Fruit fly (Drosophila melanogaster) whole organism, embryonic: ENCODE data around the gene CG42674.

Experiments used
- Adf1 ChIP-seq: fragments of 200-800 bp; sonication (Bioruptor generic); IDR thresholded peaks from 2 replicates; pipeline ENCODE4 v1.3.6; 2022; ENCODE audit warnings: missing biosample characterization, missing genetic modification characterization
- Antp ChIP-seq: fragments of 200-800 bp; sonication (Bioruptor generic); optimal IDR thresholded peaks from 3 replicates; lab custom pipeline; 2016; ENCODE audit warnings: missing biosample characterization, missing genetic modification characterization
- B-H2 ChIP-seq: fragments of 200-800 bp; sonication (Bioruptor generic); optimal IDR thresholded peaks from 2 replicates; lab custom pipeline; 2018; ENCODE audit warnings: missing biosample characterization, mild to moderate bottlenecking, missing genetic modification characterization
- CG10209 ChIP-seq: fragments of 200-800 bp; sonication (Bioruptor generic); optimal IDR thresholded peaks from 3 replicates; lab custom pipeline; 2017; ENCODE audit warnings: missing biosample characterization, mild to moderate bottlenecking, missing genetic modification characterization, missing genetic modification reagents
- CG1024 ChIP-seq: fragments of 200-800 bp; sonication (Bioruptor generic); IDR thresholded peaks from 2 replicates; pipeline ENCODE4 v1.3.6; 2022; ENCODE audit warnings: missing biosample characterization, missing genetic modification characterization
- CG10565 ChIP-seq: fragments of 200-800 bp; sonication (Bioruptor generic); optimal IDR thresholded peaks from 3 replicates; lab custom pipeline; 2016; ENCODE audit warnings: missing biosample characterization, mild to moderate bottlenecking, missing genetic modification characterization
- CG12391 ChIP-seq: fragments of 200-800 bp; sonication (Bioruptor generic); optimal IDR thresholded peaks from 3 replicates; lab custom pipeline; 2018; ENCODE audit warnings: missing biosample characterization, mild to moderate bottlenecking, missing genetic modification characterization, moderate library complexity
- CG14441 ChIP-seq: fragments of 200-800 bp; sonication (Bioruptor generic); IDR thresholded peaks from 2 replicates; pipeline ENCODE4 v1.3.6; 2022; ENCODE audit warnings: missing biosample characterization, missing genetic modification characterization
- CG1529 ChIP-seq: fragments of 200-800 bp; sonication (Bioruptor generic); optimal IDR thresholded peaks from 3 replicates; lab custom pipeline; 2018; ENCODE audit warnings: missing biosample characterization, missing genetic modification characterization
- CG17361 ChIP-seq: fragments of 200-800 bp; sonication (Bioruptor generic); IDR thresholded peaks from 3 replicates; pipeline ENCODE4 v1.3.6; 2022; ENCODE audit warnings: missing biosample characterization, missing genetic modification characterization
- CG18476 ChIP-seq: fragments of 200-800 bp; sonication (Bioruptor generic); optimal IDR thresholded peaks from 2 replicates; lab custom pipeline; 2016; ENCODE audit warnings: missing biosample characterization, mild to moderate bottlenecking, missing genetic modification characterization
- CG2116 ChIP-seq: fragments of 200-800 bp; sonication (Bioruptor generic); optimal IDR thresholded peaks from 3 replicates; lab custom pipeline; 2018; ENCODE audit warnings: missing biosample characterization, mild to moderate bottlenecking, missing genetic modification characterization
- CG3995 ChIP-seq: fragments of 200-800 bp; sonication (Bioruptor generic); optimal IDR thresholded peaks from 3 replicates; lab custom pipeline; 2016; ENCODE audit warnings: missing biosample characterization, missing genetic modification characterization
- CG6254 ChIP-seq: fragments of 200-800 bp; sonication (Bioruptor generic); optimal IDR thresholded peaks from 3 replicates; lab custom pipeline; 2017; ENCODE audit warnings: mild to moderate bottlenecking, missing biosample characterization, missing genetic modification reagents, missing genetic modification characterization
- CG7372 ChIP-seq: fragments of 200-800 bp; sonication (Bioruptor generic); IDR thresholded peaks from 2 replicates; pipeline ENCODE4 v1.3.6; 2022; ENCODE audit warnings: missing biosample characterization, missing genetic modification characterization
- CG7839 ChIP-seq: fragments of 200-800 bp; sonication (Bioruptor generic); optimal IDR thresholded peaks from 3 replicates; lab custom pipeline; 2018; ENCODE audit warnings: missing biosample characterization, mild to moderate bottlenecking, missing genetic modification characterization, moderate library complexity
- CG7963 ChIP-seq: fragments of 200-800 bp; sonication (Bioruptor generic); IDR thresholded peaks from 3 replicates; pipeline ENCODE4 v1.3.6; 2022; ENCODE audit warnings: missing biosample characterization, missing genetic modification characterization; ENCODE audit not compliant: partially characterized antibody
- CTCF ChIP-seq: fragments of 200-800 bp; sonication (Bioruptor generic); optimal IDR thresholded peaks from 2 replicates; lab custom pipeline; 2017; ENCODE audit warnings: missing biosample characterization, mild to moderate bottlenecking, missing genetic modification characterization, moderate library complexity
- Chrac-16 ChIP-seq: fragments of 200-800 bp; sonication (Bioruptor generic); optimal IDR thresholded peaks from 3 replicates; lab custom pipeline; 2016; ENCODE audit warnings: missing biosample characterization, missing genetic modification characterization
- Dip2 ChIP-seq: fragments of 200-800 bp; sonication (Bioruptor generic); IDR thresholded peaks from 2 replicates; pipeline ENCODE4 v1.3.6; 2022; ENCODE audit warnings: missing biosample characterization, missing genetic modification characterization
- Dip3 ChIP-seq: fragments of 200-800 bp; sonication (Bioruptor generic); optimal IDR thresholded peaks from 3 replicates; lab custom pipeline; 2016; ENCODE audit warnings: missing biosample characterization, missing genetic modification characterization
- Doc2 ChIP-seq: fragments of 200-800 bp; sonication (Bioruptor generic); IDR thresholded peaks from 2 replicates; pipeline ENCODE4 v1.3.6; 2022; ENCODE audit warnings: missing biosample characterization, missing genetic modification characterization
- ERR ChIP-seq: fragments of 200-800 bp; sonication (Bioruptor generic); optimal IDR thresholded peaks from 2 replicates; lab custom pipeline; 2016; ENCODE audit warnings: missing biosample characterization, missing genetic modification characterization
- Ets97D ChIP-seq: fragments of 200-800 bp; sonication (Bioruptor generic); optimal IDR thresholded peaks from 3 replicates; lab custom pipeline; 2016; ENCODE audit warnings: missing biosample characterization, missing genetic modification characterization
- Gug ChIP-seq: fragments of 200-800 bp; sonication (Bioruptor generic); IDR thresholded peaks from 4 replicates; pipeline ENCODE4 v1.3.6; 2022; ENCODE audit warnings: missing biosample characterization, missing genetic modification characterization
- HHEX ChIP-seq: fragments of 200-800 bp; sonication (Bioruptor generic); optimal IDR thresholded peaks from 3 replicates; lab custom pipeline; 2017; ENCODE audit warnings: missing biosample characterization, mild to moderate bottlenecking, missing genetic modification characterization, missing genetic modification reagents
- HLHmδ ChIP-seq: fragments of 200-800 bp; sonication (Bioruptor generic); optimal IDR thresholded peaks from 2 replicates; lab custom pipeline; 2018; ENCODE audit warnings: missing biosample characterization, mild to moderate bottlenecking, missing genetic modification characterization, moderate library complexity
- Hr78 ChIP-seq, 2 experiments: fragments of 200-800 bp in 1 of 2; fragments of >200 bp in 1 of 2; sonication (Bioruptor generic) in 1 of 2; optimal IDR thresholded peaks; 2 replicates each; lab custom pipeline; 2017 to 2019; ENCODE audit warnings: missing biosample characterization in 2 of 2, missing genetic modification characterization in 2 of 2, mild to moderate bottlenecking in 1 of 2, moderate library complexity in 1 of 2
- Kr ChIP-seq: fragments of 200-800 bp; sonication (Bioruptor generic); optimal IDR thresholded peaks from 2 replicates; lab custom pipeline; 2017; ENCODE audit warnings: missing biosample characterization, mild to moderate bottlenecking, missing genetic modification characterization
- NFAT ChIP-seq: fragments of 200-800 bp; sonication (Bioruptor generic); IDR thresholded peaks from 2 replicates; pipeline ENCODE4 v1.3.6; 2022; ENCODE audit warnings: missing biosample characterization, missing genetic modification characterization
- NfI ChIP-seq: fragments of 200-800 bp; sonication (Bioruptor generic); optimal IDR thresholded peaks from 3 replicates; lab custom pipeline; 2018; ENCODE audit warnings: missing biosample characterization, mild to moderate bottlenecking, missing genetic modification characterization, moderate library complexity
- Sin3A ChIP-seq: fragments of >200 bp; optimal IDR thresholded peaks from 2 replicates; lab custom pipeline; 2018
- Spps ChIP-seq: fragments of 200-800 bp; sonication (Bioruptor generic); optimal IDR thresholded peaks from 2 replicates; lab custom pipeline; 2018; ENCODE audit warnings: missing biosample characterization, mild to moderate bottlenecking, missing genetic modification characterization
- Tbp ChIP-seq: fragments of >200 bp; optimal IDR thresholded peaks from 2 replicates; lab custom pipeline; 2018; ENCODE audit warnings: missing biosample characterization, missing genetic modification characterization
- aop ChIP-seq: fragments of 200-800 bp; sonication (Bioruptor generic); IDR thresholded peaks from 2 replicates; pipeline ENCODE4 v1.3.6; 2022; ENCODE audit warnings: missing biosample characterization, missing genetic modification characterization
- cad ChIP-seq: fragments of >200 bp; optimal IDR thresholded peaks from 2 replicates; lab custom pipeline; 2017; ENCODE audit warnings: missing biosample characterization, missing genetic modification characterization
- chif ChIP-seq, 2 experiments: fragments of 200-800 bp; sonication (Bioruptor generic); optimal IDR thresholded peaks; 3 replicates each; lab custom pipeline; 2016; ENCODE audit warnings: missing biosample characterization in 2 of 2, missing genetic modification characterization in 2 of 2
- da ChIP-seq: fragments of 200-800 bp; sonication (Bioruptor generic); optimal IDR thresholded peaks from 2 replicates; lab custom pipeline; 2016; ENCODE audit warnings: missing biosample characterization, missing genetic modification characterization
- dm ChIP-seq: fragments of 200-800 bp; sonication (Bioruptor generic); optimal IDR thresholded peaks from 3 replicates; lab custom pipeline; 2016; ENCODE audit warnings: missing biosample characterization, missing genetic modification characterization
- ems ChIP-seq: fragments of 200-800 bp; sonication (Bioruptor generic); optimal IDR thresholded peaks from 3 replicates; lab custom pipeline; 2016; ENCODE audit warnings: missing biosample characterization, missing genetic modification characterization
- ftz-f1 ChIP-seq: fragments of 200-800 bp; sonication (Bioruptor generic); optimal IDR thresholded peaks from 2 replicates; lab custom pipeline; 2016; ENCODE audit warnings: missing biosample characterization, missing genetic modification characterization
- grau ChIP-seq: fragments of 200-800 bp; optimal IDR thresholded peaks from 3 replicates; lab custom pipeline; 2019; ENCODE audit warnings: missing biosample characterization, mild to moderate bottlenecking, missing genetic modification characterization, moderate library complexity
- gsb ChIP-seq: fragments of 200-800 bp; sonication (Bioruptor generic); IDR thresholded peaks from 2 replicates; pipeline ENCODE4 v1.3.6; 2022; ENCODE audit warnings: missing biosample characterization, missing genetic modification characterization
- gsb-n ChIP-seq: fragments of 200-800 bp; sonication (Bioruptor generic); optimal IDR thresholded peaks from 3 replicates; lab custom pipeline; 2018; ENCODE audit warnings: missing biosample characterization, mild to moderate bottlenecking, missing genetic modification characterization
- jumu ChIP-seq: fragments of 200-800 bp; sonication (Bioruptor generic); optimal IDR thresholded peaks from 3 replicates; lab custom pipeline; 2016; ENCODE audit warnings: missing biosample characterization, missing genetic modification characterization
- mam ChIP-seq: fragments of 200-800 bp; sonication (Bioruptor generic); optimal IDR thresholded peaks from 3 replicates; lab custom pipeline; 2016; ENCODE audit warnings: missing biosample characterization, missing genetic modification characterization
- pan ChIP-seq, 4 experiments: fragments of >200 bp in 3 of 4; fragments of 200-800 bp in 1 of 4; sonication (Bioruptor generic) in 1 of 4; optimal IDR thresholded peaks in 3 of 4; IDR thresholded peaks in 1 of 4; 2 replicates each; pipeline versions ENCODE4 v1.3.6 to Lab custom; 2017 to 2022; ENCODE audit warnings: missing biosample characterization in 2 of 4, missing genetic modification characterization in 2 of 4, mixed read lengths in 1 of 4
- psq ChIP-seq: fragments of 200-800 bp; sonication (Bioruptor generic); optimal IDR thresholded peaks from 2 replicates; lab custom pipeline; 2017; ENCODE audit warnings: missing biosample characterization, missing genetic modification characterization
- rib ChIP-seq: fragments of 200-800 bp; sonication (Bioruptor generic); IDR thresholded peaks from 2 replicates; pipeline ENCODE4 v1.3.6; 2022; ENCODE audit warnings: missing biosample characterization, missing genetic modification characterization
- tup ChIP-seq: fragments of 200-800 bp; sonication (Bioruptor generic); optimal IDR thresholded peaks from 2 replicates; lab custom pipeline; 2016; ENCODE audit warnings: missing biosample characterization, mild to moderate bottlenecking, missing genetic modification characterization, moderate library complexity
- unc-4 ChIP-seq: fragments of 200-800 bp; sonication (Bioruptor generic); IDR thresholded peaks from 2 replicates; pipeline ENCODE4 v1.3.6; 2022; ENCODE audit warnings: missing biosample characterization, missing genetic modification characterization; ENCODE audit not compliant: partially characterized antibody
- vvl ChIP-seq: fragments of 200-800 bp; sonication (Bioruptor generic); IDR thresholded peaks from 2 replicates; pipeline ENCODE4 v1.3.6; 2022; ENCODE audit warnings: missing biosample characterization, missing genetic modification characterization

The CG42674 gene

DNA sequence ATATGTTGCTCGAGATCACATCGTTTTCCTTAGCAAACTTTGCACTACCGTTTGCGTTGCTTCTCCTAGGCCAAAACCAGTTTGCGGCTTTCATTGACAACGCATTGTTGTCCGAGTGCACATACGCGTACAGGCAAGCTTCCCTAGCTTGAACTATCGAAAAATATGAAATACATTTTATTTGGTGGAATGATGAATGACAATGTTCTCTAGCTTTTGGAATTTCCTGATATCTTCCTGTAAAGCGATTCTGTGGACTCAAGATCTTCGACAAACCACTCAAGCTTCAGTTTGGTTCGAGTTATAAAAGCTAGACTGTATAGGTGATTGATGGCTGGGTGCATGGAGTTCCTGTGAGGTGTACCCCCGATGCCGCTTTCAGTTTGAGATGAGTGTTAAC lies 2.2 kb downstream of the CG42674 start (continued):
- peak; percentile 74 for TF ChIP-seq CG7839
- peak; percentile 95 for TF ChIP-seq grau
- no peak for TF ChIP-seq cad (GFP tag; lab: Kevin White, UChicago)
- TF ChIP-seq Dip2 (GFP tag; lab: Robert Waterston, UW) = no peak
- no peak for TF ChIP-seq Kr (GFP tag; lab: Kevin White, UChicago)
- TF ChIP-seq gsb = no peak
- TF ChIP-seq CG7372 (GFP tag; lab: Robert Waterston, UW) = no peak; the same call in 1 of the 2 replicates
- peak; percentile 40 for TF ChIP-seq Spps (tag; lab: Kevin White, UChicago)
- TF ChIP-seq CG7963 (GFP tag; lab: Robert Waterston, UW) = no peak
- no peak for TF ChIP-seq B-H2 (GFP tag; lab: Kevin White, UChicago)
- TF ChIP-seq Dip3 (GFP tag; lab: Kevin White, UChicago) = no peak
- no peak for TF ChIP-seq tup (GFP tag; lab: Kevin White, UChicago)
- peak; percentile 11 for TF ChIP-seq CG2116
- TF ChIP-seq HLHmδ = no peak
- TF ChIP-seq CG10209 = peak; percentile 45
- no peak for TF ChIP-seq Tbp (GFP tag; lab: Kevin White, UChicago)
- no peak for TF ChIP-seq pan (optimal IDR thresholded peaks at IDR 0.05; lab: Kevin White, UChicago)
- TF ChIP-seq pan (GFP tag; optimal IDR thresholded peaks at IDR 0.05 in 1 of 2, IDR thresholded peaks at IDR 0.05 in 1 of 2) = peak in 1 of 2 experiments; percentile 81
- no peak for TF ChIP-seq CG3995 (GFP tag; lab: Kevin White, UChicago)
- TF ChIP-seq CTCF (GFP tag; lab: Kevin White, UChicago) = no peak
- TF ChIP-seq Adf1 = no peak
- TF ChIP-seq dm (GFP tag; lab: Kevin White, UChicago) = no peak
- TF ChIP-seq gsb-n (tag; lab: Kevin White, UChicago) = peak; percentile 61
- peak; percentile 54 for TF ChIP-seq ems (GFP tag; lab: Kevin White, UChicago)
- TF ChIP-seq Antp (GFP tag; lab: Kevin White, UChicago) = peak; percentile 76
- TF ChIP-seq chif (GFP tag; optimal IDR thresholded peaks at IDR 0.05; lab: Kevin White, UChicago) = peak; percentile 16 to 65
- TF ChIP-seq aop = no peak
- no peak for TF ChIP-seq unc-4 (GFP tag; lab: Robert Waterston, UW)
- 0 out of 2 replicates have a peak, but pooled peaks have one; percentile 44 for TF ChIP-seq CG1024 (GFP tag; lab: Robert Waterston, UW)
- TF ChIP-seq vvl = peak; percentile 80
- TF ChIP-seq Gug (GFP tag; lab: Robert Waterston, UW) = peak; percentile 50; the same call in 2 of the 4 replicates
- TF ChIP-seq CG18476 (GFP tag; lab: Kevin White, UChicago) = peak; percentile 4
- peak; percentile 31; the same call in 1 of the 2 replicates for TF ChIP-seq NFAT (GFP tag; lab: Robert Waterston, UW)
- peak; percentile 57 for TF ChIP-seq NfI (GFP tag; lab: Kevin White, UChicago)
- peak in 1 of 2 experiments; percentile 56 for TF ChIP-seq Hr78 (GFP tag; optimal IDR thresholded peaks at IDR 0.05; lab: Kevin White, UChicago)
- TF ChIP-seq Doc2 (GFP tag; lab: Robert Waterston, UW) = no peak
- no peak for TF ChIP-seq rib
- peak; percentile 54 for TF ChIP-seq jumu
- peak; percentile 45 for TF ChIP-seq HHEX (GFP tag; lab: Kevin White, UChicago)
- TF ChIP-seq Ets97D (GFP tag; lab: Kevin White, UChicago) = no peak
- no peak for TF ChIP-seq da (GFP tag; lab: Kevin White, UChicago)
- TF ChIP-seq ftz-f1 = no peak
- TF ChIP-seq mam (GFP tag; lab: Kevin White, UChicago) = peak; percentile 56
- peak; percentile 78 for TF ChIP-seq CG14441 (GFP tag; lab: Robert Waterston, UW)
- TF ChIP-seq CG6254 = peak; percentile 21
- no peak for TF ChIP-seq psq (GFP tag; lab: Kevin White, UChicago)
- no peak for TF ChIP-seq Sin3A (lab: Kevin White, UChicago)
- no peak for TF ChIP-seq CG10565 (GFP tag; lab: Kevin White, UChicago)
- no peak for TF ChIP-seq ERR (GFP tag; lab: Kevin White, UChicago)
- TF ChIP-seq CG17361 = peak; percentile 82
- peak; percentile 62 for TF ChIP-seq CG12391 (tag; lab: Kevin White, UChicago)
- TF ChIP-seq Chrac-16 (GFP tag; lab: Kevin White, UChicago) = peak; percentile 2
- peak; percentile 31 for TF ChIP-seq CG1529 (GFP tag; lab: Kevin White, UChicago)
